Worm (Caenorhabditis elegans): Measurements from ENCODE around the gene swsn-3.

Gene swsn-3

DNA sequence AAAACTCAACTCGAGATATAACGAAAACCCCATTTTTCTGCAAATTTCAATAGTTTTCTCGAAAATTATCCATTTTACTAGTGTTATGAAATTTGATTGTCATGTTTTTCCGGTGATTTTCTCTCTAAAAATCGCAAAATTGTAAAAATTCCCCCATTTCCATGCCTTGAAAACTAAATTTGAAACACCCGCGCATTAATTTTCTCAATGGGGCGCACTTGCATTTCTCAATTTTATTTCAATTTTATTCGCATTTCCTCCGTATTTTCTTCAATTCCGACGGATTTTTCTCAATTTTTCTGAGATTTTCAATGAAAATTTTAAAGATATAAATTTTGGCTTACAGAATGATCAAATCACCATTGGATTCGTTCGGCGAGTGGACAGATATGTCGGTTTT is 36.6 kb upstream of the swsn-3 start, which contains the start of gene Y71H2AM.3:
Gene Y71H2AM.3, plus strand, starts transcription at position 347 of the 400 bp plus-strand sequence.
- TF ChIP-seq nhr-23 (tag; optimal IDR thresholded peaks at IDR 0.05), result no peak
- TF ChIP-seq aly-2 (tag; optimal IDR thresholded peaks at IDR 0.05), result no peak
- peak; percentile 40 for TF ChIP-seq nhr-25 (tag; optimal IDR thresholded peaks at IDR 0.05)
- TF ChIP-seq unc-62 (GFP tag; optimal IDR thresholded peaks at IDR 0.05), result no peak
- no peak for TF ChIP-seq ceh-16 (tag; optimal IDR thresholded peaks at IDR 0.05)
- no peak for TF ChIP-seq ztf-1 (GFP tag; conservative IDR thresholded peaks at IDR 0.05)
- TF ChIP-seq lin-11 (tag; optimal IDR thresholded peaks at IDR 0.05), result no peak
- peak; percentile 30 for TF ChIP-seq sma-3 (GFP tag; optimal IDR thresholded peaks at IDR 0.05)
- TF ChIP-seq nhr-237 (tag; optimal IDR thresholded peaks at IDR 0.05), result no peak
- TF ChIP-seq F13H6.1 (tag; optimal IDR thresholded peaks at IDR 0.05), result no peak
- no peak for TF ChIP-seq nhr-77 (tag; optimal IDR thresholded peaks at IDR 0.05)
- TF ChIP-seq nhr-12 (tag; optimal IDR thresholded peaks at IDR 0.05), result no peak
- no peak for TF ChIP-seq ceh-82 (tag; optimal IDR thresholded peaks at IDR 0.05)
- no peak for TF ChIP-seq sma-9 (GFP tag; optimal IDR thresholded peaks at IDR 0.05)
- TF ChIP-seq sma-9 (tag; optimal IDR thresholded peaks at IDR 0.05), result no peak
- no peak for TF ChIP-seq ztf-11 (tag; optimal IDR thresholded peaks at IDR 0.05)
- TF ChIP-seq gmeb-1 (tag; optimal IDR thresholded peaks at IDR 0.05), result peak; percentile 93
- TF ChIP-seq lsy-2 (tag; optimal IDR thresholded peaks at IDR 0.05), result peak; percentile 51 to 81
- TF ChIP-seq C34F6.9 (tag; optimal IDR thresholded peaks at IDR 0.05), result peak; percentile 42
- TF ChIP-seq ama-1 (optimal IDR thresholded peaks at IDR 0.05), result no peak
- TF ChIP-seq unc-55 (GFP tag; optimal IDR thresholded peaks at IDR 0.05), result peak; percentile 79
- peak; percentile 29 for TF ChIP-seq lin-13 (GFP tag; optimal IDR thresholded peaks at IDR 0.05)
- peak; percentile 30 for TF ChIP-seq egl-27 (tag; optimal IDR thresholded peaks at IDR 0.05)
- TF ChIP-seq ztf-4 (tag; optimal IDR thresholded peaks at IDR 0.05), result no peak
- TF ChIP-seq blmp-1 (tag; optimal IDR thresholded peaks at IDR 0.05; ENCODE audit: insufficient read depth), result no peak
- no peak for TF ChIP-seq nhr-21 (tag; optimal IDR thresholded peaks at IDR 0.05)
- no peak for TF ChIP-seq alr-1 (tag; optimal IDR thresholded peaks at IDR 0.05)
- TF ChIP-seq crh-2 (tag; optimal IDR thresholded peaks at IDR 0.05), result peak; percentile 34

DNA sequence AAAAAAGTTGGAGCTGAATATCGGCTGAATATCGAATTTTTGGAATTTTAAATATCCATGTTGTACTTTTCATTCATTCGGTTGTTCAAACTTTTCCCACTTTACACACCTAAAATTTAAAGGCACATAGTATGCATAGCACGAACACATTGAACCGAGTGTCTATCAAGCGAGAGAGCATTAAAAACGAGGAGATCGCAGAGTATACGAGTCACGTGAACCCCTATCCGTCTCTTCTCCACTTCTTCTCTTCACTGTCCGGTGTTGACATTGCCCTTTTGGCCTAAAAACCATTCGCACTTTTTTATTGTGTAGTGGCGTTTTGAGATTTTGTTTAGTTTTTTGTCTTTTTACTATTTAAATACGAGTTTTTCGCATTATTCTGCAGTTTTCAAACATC is 36.0 kb upstream of the swsn-3 start:
- peak; percentile 88 for TF ChIP-seq nhr-129 (tag; optimal IDR thresholded peaks at IDR 0.05)
- no peak for TF ChIP-seq skn-1 (tag; optimal IDR thresholded peaks at IDR 0.05)
- no peak for TF ChIP-seq egl-27 (tag; optimal IDR thresholded peaks at IDR 0.05)
- no peak for TF ChIP-seq ztf-11 (tag; optimal IDR thresholded peaks at IDR 0.05)
- no peak for TF ChIP-seq blmp-1 (tag; optimal IDR thresholded peaks at IDR 0.05; ENCODE audit: insufficient read depth)
- TF ChIP-seq gmeb-1 (tag; optimal IDR thresholded peaks at IDR 0.05), result peak; percentile 73
- TF ChIP-seq ztf-4 (tag; optimal IDR thresholded peaks at IDR 0.05), result no peak
- peak; percentile 43 to 56 for TF ChIP-seq mdl-1 (tag; optimal IDR thresholded peaks at IDR 0.05)
- TF ChIP-seq ceh-16 (tag; optimal IDR thresholded peaks at IDR 0.05), result no peak
- peak; percentile 62 for TF ChIP-seq sem-4 (tag; optimal IDR thresholded peaks at IDR 0.05)
- TF ChIP-seq snpc-4 (tag; optimal IDR thresholded peaks at IDR 0.05), result peak; percentile 11
- TF ChIP-seq mab-5 (tag; optimal IDR thresholded peaks at IDR 0.05), result no peak
- peak; percentile 70 for TF ChIP-seq crh-2 (tag; optimal IDR thresholded peaks at IDR 0.05)
- TF ChIP-seq lin-13 (GFP tag; optimal IDR thresholded peaks at IDR 0.05), result peak; percentile 57
- TF ChIP-seq unc-55 (GFP tag; optimal IDR thresholded peaks at IDR 0.05), result peak; percentile 40
- no peak for TF ChIP-seq sma-9 (GFP tag; optimal IDR thresholded peaks at IDR 0.05)
- TF ChIP-seq sma-9 (tag; optimal IDR thresholded peaks at IDR 0.05), result no peak
- TF ChIP-seq zag-1 (tag; optimal IDR thresholded peaks at IDR 0.05), result no peak
- peak; percentile 76 for TF ChIP-seq C34F6.9 (tag; optimal IDR thresholded peaks at IDR 0.05)
- TF ChIP-seq ama-1 (optimal IDR thresholded peaks at IDR 0.05), result no peak
- peak; percentile 55 to 86 for TF ChIP-seq lsy-2 (tag; optimal IDR thresholded peaks at IDR 0.05)
- peak; percentile 50 for TF ChIP-seq fos-1 (tag; optimal IDR thresholded peaks at IDR 0.05)
- TF ChIP-seq nhr-11 (tag; optimal IDR thresholded peaks at IDR 0.05), result no peak
- TF ChIP-seq F13H6.1 (tag; optimal IDR thresholded peaks at IDR 0.05), result peak; percentile 64
- TF ChIP-seq sma-3 (GFP tag; optimal IDR thresholded peaks at IDR 0.05), result peak; percentile 21
- TF ChIP-seq lin-11 (tag; optimal IDR thresholded peaks at IDR 0.05), result no peak
- no peak for TF ChIP-seq mbf-1 (tag; optimal IDR thresholded peaks at IDR 0.05)
- TF ChIP-seq nhr-237 (tag; optimal IDR thresholded peaks at IDR 0.05), result no peak
- TF ChIP-seq nhr-12 (tag; optimal IDR thresholded peaks at IDR 0.05), result no peak
- no peak for TF ChIP-seq nhr-23 (tag; optimal IDR thresholded peaks at IDR 0.05)
- TF ChIP-seq nhr-6 (tag; optimal IDR thresholded peaks at IDR 0.05), result peak; percentile 66
- TF ChIP-seq nhr-21 (tag; optimal IDR thresholded peaks at IDR 0.05), result peak; percentile 54
- TF ChIP-seq nhr-25 (tag; optimal IDR thresholded peaks at IDR 0.05), result peak; percentile 74
